Fruit fly (Drosophila melanogaster) whole organism, embryonic: Measurements from ENCODE around the gene Awh.

Experiments used
- Adf1 ChIP-seq: fragments of 200-800 bp; sonication (Bioruptor generic); IDR thresholded peaks from 2 replicates; pipeline ENCODE4 v1.3.6; 2022; ENCODE audit warnings: missing biosample characterization, missing genetic modification characterization
- Atf3 ChIP-seq: fragments of 200-800 bp; sonication (Bioruptor generic); optimal IDR thresholded peaks from 3 replicates; lab custom pipeline; 2016; ENCODE audit warnings: missing biosample characterization, missing genetic modification characterization
- B-H2 ChIP-seq: fragments of 200-800 bp; sonication (Bioruptor generic); optimal IDR thresholded peaks from 2 replicates; lab custom pipeline; 2018; ENCODE audit warnings: missing biosample characterization, mild to moderate bottlenecking, missing genetic modification characterization
- Blimp-1 ChIP-seq: fragments of 200-800 bp; sonication (Bioruptor generic); optimal IDR thresholded peaks from 3 replicates; lab custom pipeline; 2018; ENCODE audit warnings: missing biosample characterization, missing genetic modification characterization, mild to moderate bottlenecking, moderate library complexity, missing genetic modification reagents
- CG10565 ChIP-seq: fragments of 200-800 bp; sonication (Bioruptor generic); optimal IDR thresholded peaks from 3 replicates; lab custom pipeline; 2016; ENCODE audit warnings: missing biosample characterization, mild to moderate bottlenecking, missing genetic modification characterization
- CG12299 ChIP-seq: fragments of 200-800 bp; sonication (Bioruptor generic); optimal IDR thresholded peaks from 2 replicates; lab custom pipeline; 2018; ENCODE audit warnings: missing biosample characterization, mild to moderate bottlenecking, missing genetic modification characterization
- CG12391 ChIP-seq: fragments of 200-800 bp; sonication (Bioruptor generic); optimal IDR thresholded peaks from 3 replicates; lab custom pipeline; 2018; ENCODE audit warnings: missing biosample characterization, mild to moderate bottlenecking, missing genetic modification characterization, moderate library complexity
- CG18262 ChIP-seq: fragments of 200-800 bp; optimal IDR thresholded peaks from 3 replicates; lab custom pipeline; 2019; ENCODE audit warnings: missing biosample characterization, mild to moderate bottlenecking, missing genetic modification characterization, moderate library complexity
- CG18619 ChIP-seq: fragments of 200-800 bp; sonication (Bioruptor generic); optimal IDR thresholded peaks from 3 replicates; lab custom pipeline; 2017; ENCODE audit warnings: missing biosample characterization, mild to moderate bottlenecking, missing genetic modification characterization
- CG2116 ChIP-seq: fragments of 200-800 bp; sonication (Bioruptor generic); optimal IDR thresholded peaks from 3 replicates; lab custom pipeline; 2018; ENCODE audit warnings: missing biosample characterization, mild to moderate bottlenecking, missing genetic modification characterization
- CG34224 ChIP-seq: fragments of 200-800 bp; sonication (Bioruptor generic); IDR thresholded peaks from 3 replicates; pipeline ENCODE4 v1.3.6; 2022; ENCODE audit warnings: missing biosample characterization, missing genetic modification characterization; ENCODE audit not compliant: partially characterized antibody
- CG4820 ChIP-seq: fragments of 200-800 bp; sonication (Bioruptor generic); optimal IDR thresholded peaks from 3 replicates; lab custom pipeline; 2016; ENCODE audit warnings: missing biosample characterization, missing genetic modification characterization
- CG6175 ChIP-seq: fragments of 200-800 bp; sonication (Bioruptor generic); IDR thresholded peaks from 3 replicates; pipeline ENCODE4 v1.3.6; 2022; ENCODE audit warnings: missing biosample characterization, missing genetic modification characterization
- CG6254 ChIP-seq: fragments of 200-800 bp; sonication (Bioruptor generic); optimal IDR thresholded peaks from 3 replicates; lab custom pipeline; 2017; ENCODE audit warnings: mild to moderate bottlenecking, missing biosample characterization, missing genetic modification reagents, missing genetic modification characterization
- CG6854 ChIP-seq: fragments of 200-800 bp; sonication (Bioruptor generic); optimal IDR thresholded peaks from 3 replicates; lab custom pipeline; 2017; ENCODE audit warnings: missing biosample characterization, mild to moderate bottlenecking, missing genetic modification characterization
- CG7372 ChIP-seq: fragments of 200-800 bp; sonication (Bioruptor generic); IDR thresholded peaks from 2 replicates; pipeline ENCODE4 v1.3.6; 2022; ENCODE audit warnings: missing biosample characterization, missing genetic modification characterization
- CG8388 ChIP-seq: fragments of 200-800 bp; sonication (Bioruptor generic); optimal IDR thresholded peaks from 2 replicates; lab custom pipeline; 2019; ENCODE audit warnings: missing biosample characterization, mild to moderate bottlenecking, missing genetic modification characterization, moderate library complexity
- D19A ChIP-seq: fragments of 200-800 bp; optimal IDR thresholded peaks from 3 replicates; lab custom pipeline; 2019; ENCODE audit warnings: missing biosample characterization, mild to moderate bottlenecking, missing genetic modification characterization, moderate library complexity
- Dek ChIP-seq: fragments of 200-800 bp; sonication (Bioruptor generic); optimal IDR thresholded peaks from 3 replicates; lab custom pipeline; 2019; ENCODE audit warnings: missing biosample characterization, mild to moderate bottlenecking, missing genetic modification characterization, moderate library complexity
- Elba2 ChIP-seq: fragments of 200-800 bp; sonication (Bioruptor generic); optimal IDR thresholded peaks from 3 replicates; lab custom pipeline; 2016; ENCODE audit warnings: missing biosample characterization, missing genetic modification characterization
- H15 ChIP-seq: fragments of 200-800 bp; sonication (Bioruptor generic); IDR thresholded peaks from 3 replicates; pipeline ENCODE4 v1.3.6; 2022; ENCODE audit warnings: missing biosample characterization, missing genetic modification characterization
- HLH3B ChIP-seq: fragments of 200-800 bp; sonication (Bioruptor generic); IDR thresholded peaks from 2 replicates; pipeline ENCODE4 v1.3.6; 2022; ENCODE audit warnings: missing biosample characterization, missing genetic modification characterization
- Mrtf ChIP-seq: fragments of 200-800 bp; sonication (Bioruptor generic); IDR thresholded peaks from 3 replicates; pipeline ENCODE4 v1.3.6; 2022; ENCODE audit warnings: missing biosample characterization, missing genetic modification characterization
- Rfx ChIP-seq: fragments of 200-800 bp; sonication (Bioruptor generic); IDR thresholded peaks from 2 replicates; pipeline ENCODE4 v1.3.6; 2022; ENCODE audit warnings: missing biosample characterization, missing genetic modification characterization
- Trl ChIP-seq, 3 experiments: fragments of >200 bp in 2 of 3; fragments of 200-800 bp in 1 of 3; sonication (Bioruptor generic) in 1 of 3; optimal IDR thresholded peaks; 2 replicates in 1 of 3; 3 replicates in 2 of 3; lab custom pipeline; 2016 to 2017; ENCODE audit warnings: missing biosample characterization in 1 of 3, missing genetic modification characterization in 1 of 3
- Xrp1 ChIP-seq: fragments of 200-800 bp; sonication (Bioruptor generic); IDR thresholded peaks from 2 replicates; pipeline ENCODE4 v1.3.6; 2022; ENCODE audit warnings: missing biosample characterization, missing genetic modification characterization
- ash1 ChIP-seq: fragments of 200-800 bp; sonication (Bioruptor generic); optimal IDR thresholded peaks from 2 replicates; lab custom pipeline; 2018; ENCODE audit warnings: missing biosample characterization, mild to moderate bottlenecking, missing genetic modification characterization
- bowl ChIP-seq: fragments of 200-800 bp; sonication (Bioruptor generic); IDR thresholded peaks from 2 replicates; pipeline ENCODE4 v1.3.6; 2022; ENCODE audit warnings: missing biosample characterization, missing genetic modification characterization
- btn ChIP-seq: fragments of 200-800 bp; sonication (Bioruptor generic); optimal IDR thresholded peaks from 2 replicates; lab custom pipeline; 2016; ENCODE audit warnings: missing biosample characterization, missing genetic modification characterization
- cas ChIP-seq: fragments of 200-800 bp; sonication (Bioruptor generic); IDR thresholded peaks from 2 replicates; pipeline ENCODE4 v1.3.6; 2022; ENCODE audit warnings: missing biosample characterization, missing genetic modification characterization
- chm ChIP-seq: fragments of 200-800 bp; sonication (Bioruptor generic); IDR thresholded peaks from 2 replicates; pipeline ENCODE4 v1.3.6; 2022; ENCODE audit warnings: missing biosample characterization, missing genetic modification characterization
- crc ChIP-seq: fragments of 200-800 bp; sonication (Bioruptor generic); optimal IDR thresholded peaks from 2 replicates; lab custom pipeline; 2016; ENCODE audit warnings: missing biosample characterization, missing genetic modification characterization
- croc ChIP-seq: fragments of 200-800 bp; sonication (Bioruptor generic); conservative IDR thresholded peaks from 3 replicates; pipeline ENCODE4 v1.3.6; 2022; ENCODE audit warnings: missing biosample characterization, missing genetic modification characterization
- dm ChIP-seq: fragments of 200-800 bp; sonication (Bioruptor generic); optimal IDR thresholded peaks from 3 replicates; lab custom pipeline; 2016; ENCODE audit warnings: missing biosample characterization, missing genetic modification characterization
- dmrt11E ChIP-seq: fragments of 200-800 bp; sonication (Bioruptor generic); optimal IDR thresholded peaks from 3 replicates; lab custom pipeline; 2018; ENCODE audit warnings: missing biosample characterization, mild to moderate bottlenecking, missing genetic modification characterization, moderate library complexity
- ewg ChIP-seq: fragments of 200-800 bp; sonication (Bioruptor generic); optimal IDR thresholded peaks from 3 replicates; lab custom pipeline; 2017; ENCODE audit warnings: mild to moderate bottlenecking, missing biosample characterization, missing genetic modification reagents, missing genetic modification characterization
- fd64A ChIP-seq: fragments of 200-800 bp; sonication (Bioruptor generic); optimal IDR thresholded peaks from 3 replicates; lab custom pipeline; 2018; ENCODE audit warnings: missing biosample characterization, mild to moderate bottlenecking, missing genetic modification characterization
- hbn ChIP-seq: fragments of 200-800 bp; sonication (Bioruptor generic); IDR thresholded peaks from 2 replicates; pipeline ENCODE4 v1.3.6; 2022; ENCODE audit warnings: missing biosample characterization, missing genetic modification characterization; ENCODE audit not compliant: partially characterized antibody
- ind ChIP-seq: fragments of 200-800 bp; sonication (Bioruptor generic); optimal IDR thresholded peaks from 3 replicates; lab custom pipeline; 2016; ENCODE audit warnings: missing biosample characterization, missing genetic modification characterization
- mam ChIP-seq: fragments of 200-800 bp; sonication (Bioruptor generic); optimal IDR thresholded peaks from 3 replicates; lab custom pipeline; 2016; ENCODE audit warnings: missing biosample characterization, missing genetic modification characterization
- oc ChIP-seq: fragments of 200-800 bp; sonication (Bioruptor generic); optimal IDR thresholded peaks from 2 replicates; lab custom pipeline; 2018; ENCODE audit warnings: missing biosample characterization, mild to moderate bottlenecking, missing genetic modification characterization, moderate library complexity
- peb ChIP-seq: fragments of 200-800 bp; sonication (Bioruptor generic); IDR thresholded peaks from 2 replicates; pipeline ENCODE4 v1.3.6; 2022; ENCODE audit warnings: missing biosample characterization, missing genetic modification characterization
- prd ChIP-seq, 3 experiments: fragments of >200 bp in 2 of 3; fragments of 200-800 bp in 1 of 3; sonication (Bioruptor generic) in 1 of 3; optimal IDR thresholded peaks in 2 of 3; IDR thresholded peaks in 1 of 3; 2 replicates in 2 of 3; 3 replicates in 1 of 3; pipeline versions ENCODE4 v1.3.6 to Lab custom; 2017 to 2022; ENCODE audit warnings: missing biosample characterization in 1 of 3, missing genetic modification characterization in 1 of 3
- tgo ChIP-seq: fragments of 200-800 bp; sonication (Bioruptor generic); IDR thresholded peaks from 3 replicates; pipeline ENCODE4 v1.3.6; 2022; ENCODE audit warnings: missing biosample characterization, missing genetic modification characterization
- tll ChIP-seq, 2 experiments: fragments of 200-800 bp in 1 of 2; fragments of >200 bp in 1 of 2; sonication (Bioruptor generic) in 1 of 2; optimal IDR thresholded peaks; 2 replicates each; lab custom pipeline; 2017 to 2019; ENCODE audit warnings: missing biosample characterization in 2 of 2, missing genetic modification characterization in 2 of 2, mild to moderate bottlenecking in 1 of 2, moderate library complexity in 1 of 2
- vnd ChIP-seq: fragments of 200-800 bp; sonication (Bioruptor generic); IDR thresholded peaks from 3 replicates; pipeline ENCODE4 v1.3.6; 2022; ENCODE audit warnings: missing biosample characterization, missing genetic modification characterization; ENCODE audit not compliant: partially characterized antibody
- vvl ChIP-seq: fragments of 200-800 bp; sonication (Bioruptor generic); IDR thresholded peaks from 2 replicates; pipeline ENCODE4 v1.3.6; 2022; ENCODE audit warnings: missing biosample characterization, missing genetic modification characterization

The Awh gene

DNA sequence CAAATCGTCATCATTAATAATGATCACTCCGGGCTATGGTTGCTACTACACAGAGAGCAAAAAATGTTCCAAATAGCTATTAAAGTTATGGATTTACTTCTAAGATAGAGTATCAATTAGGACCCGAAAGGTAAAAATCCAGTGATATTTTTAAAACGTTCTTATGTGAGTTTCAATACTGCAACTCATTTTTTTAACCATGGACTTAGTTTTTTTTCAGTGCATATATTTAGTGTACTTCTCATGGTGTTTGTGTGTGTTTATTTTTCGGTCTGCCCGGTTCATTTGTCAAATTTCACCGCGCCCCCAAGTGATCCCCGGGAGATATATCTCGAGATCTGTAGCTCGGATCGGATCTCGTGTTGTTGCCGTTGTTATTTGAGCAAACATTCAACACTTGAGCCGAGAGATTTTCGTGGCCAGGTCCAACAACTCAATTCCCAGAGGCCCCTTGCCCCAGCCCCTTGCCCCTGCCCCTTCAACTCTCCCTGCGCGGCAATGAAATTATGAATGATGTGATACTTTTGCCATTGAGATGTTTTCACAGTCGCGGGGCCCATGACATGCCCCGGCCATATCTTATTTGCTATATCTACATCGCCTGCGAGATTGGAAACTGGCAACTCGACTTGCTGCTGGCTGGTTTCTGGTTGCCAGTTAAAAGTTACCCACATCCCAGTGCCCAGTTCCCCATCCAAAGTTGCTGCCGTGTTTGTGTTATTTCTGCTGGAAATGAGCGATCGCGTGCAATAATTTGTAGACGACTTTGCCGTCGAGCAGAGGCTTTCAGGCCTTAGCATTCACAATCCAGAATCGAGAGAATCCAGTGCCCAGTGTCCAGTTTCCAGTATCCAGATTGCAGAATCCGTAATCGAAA, 16.7 kb downstream of the Awh start (continued):
- no peak for TF ChIP-seq CG34224
- peak; percentile 42; the same call in 1 of the 3 replicates for TF ChIP-seq CG6175 (GFP tag; lab: Robert Waterston, UW)
- TF ChIP-seq ind, result peak; percentile 43
- peak; percentile 51; the same call in 1 of the 2 replicates for TF ChIP-seq vvl
- no peak for TF ChIP-seq oc
- no peak for TF ChIP-seq ash1 (GFP tag; lab: Kevin White, UChicago)
- TF ChIP-seq B-H2 (GFP tag; lab: Kevin White, UChicago), result no peak
- TF ChIP-seq Rfx (GFP tag; lab: Robert Waterston, UW), result 0 out of 2 replicates have a peak, but pooled peaks have one; percentile 15
- TF ChIP-seq prd (optimal IDR thresholded peaks at IDR 0.05; lab: Kevin White, UChicago), result no peak
- peak; percentile 74; the same call in 2 of the 3 replicates for TF ChIP-seq prd (GFP tag; IDR thresholded peaks at IDR 0.05; lab: Robert Waterston, UW)
- TF ChIP-seq Atf3 (GFP tag; lab: Kevin White, UChicago), result peak; percentile 73
- no peak for TF ChIP-seq Mrtf
- peak; percentile 39 for TF ChIP-seq CG10565 (GFP tag; lab: Kevin White, UChicago)
- TF ChIP-seq CG2116 (GFP tag; lab: Kevin White, UChicago), result no peak
- no peak for TF ChIP-seq CG12299 (tag; lab: Kevin White, UChicago)
- TF ChIP-seq D19A (tag; lab: Kevin White, UChicago), result peak; percentile 87
- TF ChIP-seq Dek (tag; lab: Kevin White, UChicago), result no peak
- peak; percentile 51; the same call in 1 of the 3 replicates for TF ChIP-seq tgo (GFP tag; lab: Robert Waterston, UW)
- TF ChIP-seq CG6854 (GFP tag; lab: Kevin White, UChicago), result no peak
- peak; percentile 63 for TF ChIP-seq CG6254 (GFP tag; lab: Kevin White, UChicago)
- TF ChIP-seq Xrp1 (GFP tag; lab: Robert Waterston, UW), result peak; percentile 86
- no peak for TF ChIP-seq bowl (GFP tag; lab: Robert Waterston, UW)
- no peak for TF ChIP-seq crc
- peak; percentile 65 for TF ChIP-seq btn (GFP tag; lab: Kevin White, UChicago)
- peak; percentile 85 for TF ChIP-seq CG12391 (tag; lab: Kevin White, UChicago)
- peak; percentile 54 for TF ChIP-seq dm (GFP tag; lab: Kevin White, UChicago)
- no peak for TF ChIP-seq Adf1
- TF ChIP-seq hbn (GFP tag; lab: Robert Waterston, UW), result no peak
- no peak for TF ChIP-seq vnd (GFP tag; lab: Robert Waterston, UW)
- peak; percentile 55 for TF ChIP-seq ewg (GFP tag; lab: Kevin White, UChicago)
- peak; percentile 71; the same call in 1 of the 2 replicates for TF ChIP-seq chm (GFP tag; lab: Robert Waterston, UW)
- TF ChIP-seq tll (GFP tag; optimal IDR thresholded peaks at IDR 0.05; lab: Kevin White, UChicago), result no peak
- no peak for TF ChIP-seq Elba2 (GFP tag; lab: Kevin White, UChicago)
- TF ChIP-seq dmrt11E (tag; lab: Kevin White, UChicago), result peak; percentile 95
- TF ChIP-seq CG8388 (GFP tag; lab: Kevin White, UChicago), result peak; percentile 52
- no peak for TF ChIP-seq mam (GFP tag; lab: Kevin White, UChicago)
- peak; percentile 80 for TF ChIP-seq CG4820 (GFP tag; lab: Kevin White, UChicago)
- peak; percentile 43 for TF ChIP-seq CG18619 (GFP tag; lab: Kevin White, UChicago)
- TF ChIP-seq cas (GFP tag; lab: Robert Waterston, UW), result no peak
- peak; percentile 83 for TF ChIP-seq CG18262 (tag; lab: Kevin White, UChicago)
- TF ChIP-seq H15, result 0 out of 3 replicates have a peak, but pooled peaks have one; percentile 43
- peak; percentile 69 for TF ChIP-seq croc
- TF ChIP-seq Trl (optimal IDR thresholded peaks at IDR 0.05; lab: Kevin White, UChicago), result no peak
- no peak for TF ChIP-seq Trl (GFP tag; optimal IDR thresholded peaks at IDR 0.05; lab: Kevin White, UChicago)
- peak; percentile 58; the same call in 1 of the 2 replicates for TF ChIP-seq HLH3B
- TF ChIP-seq peb (GFP tag; lab: Robert Waterston, UW), result peak; percentile 54; the same call in 1 of the 2 replicates
- TF ChIP-seq fd64A (GFP tag; lab: Kevin White, UChicago), result peak; percentile 27
- TF ChIP-seq CG7372 (GFP tag; lab: Robert Waterston, UW), result no peak
- peak; percentile 75 for TF ChIP-seq Blimp-1
